Worm (Caenorhabditis elegans) whole organism, mixed stage, embryonic: ENCODE data around the gene R03D7.15.

ENCODE experiments used
- M03D4.4 ChIP-seq: sonication (generic microtip); optimal IDR thresholded peaks from 2 replicates; lab custom pipeline; 2017; ENCODE audit warnings: mild to moderate bottlenecking, missing genetic modification characterization, missing compliant biosample characterization
- bed-3 ChIP-seq: fragments of 200-800 bp; sonication (Bioruptor generic); optimal IDR thresholded peaks from 3 replicates; lab custom pipeline; 2018; ENCODE audit warnings: mild to moderate bottlenecking, missing genetic modification characterization, moderate library complexity, missing compliant biosample characterization
- blmp-1 ChIP-seq: fragments of 150-350 bp; optimal IDR thresholded peaks from 2 replicates; lab custom pipeline; 2014; ENCODE audit warnings: missing biosample characterization, missing genetic modification characterization
- ceh-43 ChIP-seq: fragments of 200-800 bp; sonication (Bioruptor generic); optimal IDR thresholded peaks from 2 replicates; lab custom pipeline; 2018; ENCODE audit warnings: mild to moderate bottlenecking, missing genetic modification characterization, moderate library complexity, missing compliant biosample characterization
- ceh-83 ChIP-seq: fragments of 200-800 bp; sonication (Bioruptor generic); optimal IDR thresholded peaks from 2 replicates; lab custom pipeline; 2018; ENCODE audit warnings: mild to moderate bottlenecking, missing genetic modification characterization, missing compliant biosample characterization
- ces-1 ChIP-seq: fragments of 150-350 bp; optimal IDR thresholded peaks from 2 replicates; lab custom pipeline; 2014; ENCODE audit warnings: missing biosample characterization, missing genetic modification reagents, missing genetic modification characterization
- cnd-1 ChIP-seq: fragments of 200-800 bp; sonication (Bioruptor generic); optimal IDR thresholded peaks from 2 replicates; lab custom pipeline; 2018; ENCODE audit warnings: mild to moderate bottlenecking, missing genetic modification characterization, missing compliant biosample characterization
- drap-1 ChIP-seq: fragments of 200-800 bp; sonication (Bioruptor generic); optimal IDR thresholded peaks from 3 replicates; lab custom pipeline; 2018; ENCODE audit warnings: mild to moderate bottlenecking, missing genetic modification characterization, missing compliant biosample characterization
- elt-1 ChIP-seq: sonication (generic microtip); optimal IDR thresholded peaks from 2 replicates; lab custom pipeline; 2017; ENCODE audit warnings: missing genetic modification characterization, mild to moderate bottlenecking, missing compliant biosample characterization, antibody characterized with exemption, moderate library complexity, borderline replicate concordance; ENCODE audit not compliant: insufficient read depth
- elt-3 ChIP-seq: fragments of 150-350 bp; optimal IDR thresholded peaks from 2 replicates; lab custom pipeline; 2014; ENCODE audit warnings: missing biosample characterization, missing genetic modification characterization
- flh-1 ChIP-seq: fragments of 200-800 bp; sonication (Bioruptor generic); optimal IDR thresholded peaks from 2 replicates; lab custom pipeline; 2018; ENCODE audit warnings: mild to moderate bottlenecking, missing genetic modification characterization, moderate library complexity, missing compliant biosample characterization
- ham-2 ChIP-seq: fragments of 200-800 bp; sonication (Bioruptor generic); optimal IDR thresholded peaks from 2 replicates; lab custom pipeline; 2018; ENCODE audit warnings: mild to moderate bottlenecking, missing genetic modification characterization, missing compliant biosample characterization
- hlh-1 ChIP-seq: fragments of 150-350 bp; optimal IDR thresholded peaks from 2 replicates; lab custom pipeline; 2014; ENCODE audit warnings: missing biosample characterization, missing genetic modification reagents, missing genetic modification characterization
- lin-13 ChIP-seq: fragments of 150-350 bp; optimal IDR thresholded peaks from 2 replicates; lab custom pipeline; 2014; ENCODE audit warnings: missing biosample characterization, missing genetic modification characterization
- lin-32 ChIP-seq: fragments of 200-800 bp; sonication (Bioruptor generic); optimal IDR thresholded peaks from 2 replicates; lab custom pipeline; 2018; ENCODE audit warnings: mild to moderate bottlenecking, missing genetic modification characterization, missing compliant biosample characterization
- mab-5 ChIP-seq: fragments of 150-350 bp; optimal IDR thresholded peaks from 2 replicates; lab custom pipeline; 2014; ENCODE audit warnings: missing biosample characterization, missing genetic modification characterization
- nhr-12 ChIP-seq: fragments of 150-350 bp; optimal IDR thresholded peaks from 2 replicates; lab custom pipeline; 2014; ENCODE audit warnings: missing biosample characterization, missing genetic modification characterization
- nhr-237 ChIP-seq: fragments of 150-350 bp; optimal IDR thresholded peaks from 2 replicates; lab custom pipeline; 2014; ENCODE audit warnings: missing biosample characterization, missing genetic modification characterization
- nhr-28 ChIP-seq: fragments of 150-350 bp; optimal IDR thresholded peaks from 2 replicates; lab custom pipeline; 2014; ENCODE audit warnings: missing biosample characterization, missing genetic modification characterization
- nhr-76 ChIP-seq: sonication (generic microtip); optimal IDR thresholded peaks from 2 replicates; lab custom pipeline; 2017; ENCODE audit warnings: missing biosample characterization, missing genetic modification characterization
- pha-4 ChIP-seq: fragments of 150-350 bp; optimal IDR thresholded peaks from 2 replicates; lab custom pipeline; 2018; ENCODE audit warnings: missing biosample characterization, missing genetic modification reagents, missing genetic modification characterization
- sem-2 ChIP-seq: fragments of 200-800 bp; sonication (Bioruptor generic); optimal IDR thresholded peaks from 2 replicates; lab custom pipeline; 2018; ENCODE audit warnings: mild to moderate bottlenecking, missing genetic modification characterization, missing compliant biosample characterization
- snpc-4 ChIP-seq: fragments of 150-350 bp; optimal IDR thresholded peaks from 2 replicates; lab custom pipeline; 2014; ENCODE audit warnings: missing biosample characterization, missing genetic modification characterization
- sptf-1 ChIP-seq: sonication (generic microtip); optimal IDR thresholded peaks from 2 replicates; lab custom pipeline; 2017; ENCODE audit warnings: mild to moderate bottlenecking, missing genetic modification characterization, moderate library complexity, missing compliant biosample characterization
- tbx-8 ChIP-seq: fragments of 200-800 bp; sonication (Bioruptor generic); optimal IDR thresholded peaks from 2 replicates; lab custom pipeline; 2018; ENCODE audit warnings: mild to moderate bottlenecking, missing genetic modification characterization, moderate library complexity, missing compliant biosample characterization
- unc-120 ChIP-seq: sonication (generic microtip); optimal IDR thresholded peaks from 2 replicates; lab custom pipeline; 2017; ENCODE audit warnings: missing genetic modification characterization, missing compliant biosample characterization; ENCODE audit not compliant: poor library complexity, severe bottlenecking
- unc-39 ChIP-seq: fragments of 150-350 bp; optimal IDR thresholded peaks from 2 replicates; lab custom pipeline; 2014; ENCODE audit warnings: missing biosample characterization, missing genetic modification characterization
- unc-62 ChIP-seq: fragments of 150-350 bp; optimal IDR thresholded peaks from 2 replicates; lab custom pipeline; 2014; ENCODE audit warnings: missing biosample characterization, missing genetic modification reagents, missing genetic modification characterization
- zip-8 ChIP-seq: fragments of 150-350 bp; optimal IDR thresholded peaks from 2 replicates; lab custom pipeline; 2014; ENCODE audit warnings: missing biosample characterization, missing genetic modification characterization
- ztf-11 ChIP-seq: fragments of 150-350 bp; optimal IDR thresholded peaks from 2 replicates; lab custom pipeline; 2014; ENCODE audit warnings: missing biosample characterization, missing genetic modification characterization

The R03D7.15 gene

DNA sequence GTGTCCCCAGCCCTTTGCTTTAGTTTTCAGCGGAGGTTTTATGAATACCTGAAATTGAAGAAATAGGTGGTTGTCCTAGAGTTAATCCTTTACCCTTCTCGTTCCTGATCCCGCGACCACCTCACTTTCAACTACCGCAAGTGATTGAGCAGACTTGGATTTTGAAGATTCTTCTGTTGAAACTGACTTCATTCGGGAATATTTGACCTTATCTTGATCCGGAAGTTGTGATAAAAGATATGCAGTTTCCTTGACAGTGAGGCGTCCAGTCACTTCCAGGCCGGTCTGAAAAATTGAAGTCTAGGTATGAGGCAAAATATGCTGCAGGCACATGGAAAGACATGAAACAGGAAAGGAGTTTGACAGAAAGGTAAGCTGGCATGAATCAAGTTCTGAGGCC is 13.1 kb downstream of the R03D7.15 start:
- TF ChIP-seq lin-13 (tag; lab: Kevin White, UChicago) (no peak), ceh-43 (no peak), hlh-1 (tag; lab: Kevin White, UChicago) (no peak), drap-1 (GFP tag; lab: Kevin White, UChicago) (no peak), bed-3 (GFP tag; lab: Kevin White, UChicago) (no peak), unc-120 (tag; lab: Kevin White, UChicago) (no peak), nhr-237 (tag; lab: Kevin White, UChicago) (no peak), ham-2 (no peak), zip-8 (tag; lab: Kevin White, UChicago) (no peak), tbx-8 (GFP tag; lab: Kevin White, UChicago) (no peak), sem-2 (GFP tag; lab: Kevin White, UChicago) (no peak), snpc-4 (tag; lab: Kevin White, UChicago) (no peak), nhr-76 (tag; lab: Kevin White, UChicago) (no peak), M03D4.4 (no peak), nhr-12 (tag; lab: Kevin White, UChicago) (no peak), sptf-1 (tag; lab: Kevin White, UChicago) (no peak), flh-1 (GFP tag; lab: Kevin White, UChicago) (no peak), lin-32 (no peak)

DNA sequence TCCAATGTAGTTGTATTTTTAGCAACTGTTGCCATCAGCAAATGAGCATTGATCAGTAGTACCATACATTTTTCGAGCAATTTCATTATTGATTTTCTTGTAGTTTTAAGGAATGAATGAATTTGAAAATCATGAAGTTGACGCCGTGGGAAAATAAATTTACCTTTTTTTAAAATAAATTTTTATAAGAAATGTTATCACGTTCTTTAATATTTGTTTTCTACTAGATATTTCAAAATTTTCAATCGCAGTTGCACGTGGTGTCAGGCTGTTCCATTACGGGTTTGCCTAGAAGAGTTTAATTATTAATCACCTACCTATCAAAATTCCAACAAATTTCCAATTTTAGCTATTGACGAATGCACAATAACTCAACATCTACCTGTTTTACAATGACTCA is 14.8 kb downstream of the R03D7.15 start, which contains the start of gene R03D7.8:
Gene R03D7.8 (minus strand): TSS at position 101 of the 400 bp plus-strand sequence.
- no peak for TF ChIP-seq lin-13 (tag; lab: Kevin White, UChicago)
- no peak for TF ChIP-seq ces-1
- no peak for TF ChIP-seq ceh-43
- no peak for TF ChIP-seq ceh-83 (GFP tag; lab: Kevin White, UChicago)
- TF ChIP-seq ham-2 = no peak
- no peak for TF ChIP-seq blmp-1 (tag; lab: Kevin White, UChicago)

- no peak for TF ChIP-seq sem-2 (GFP tag; lab: Kevin White, UChicago)
Measured at ce11 chrII:10959138-10959537, 17.1 kb downstream of the R03D7.15 start.

ce11 chrII:10959676-10960075 is 17.7 kb downstream of the R03D7.15 start:
- no peak for TF ChIP-seq nhr-28
- no peak for TF ChIP-seq elt-1 (tag; lab: Kevin White, UChicago)
- no peak for TF ChIP-seq nhr-76 (tag; lab: Kevin White, UChicago)
- no peak for TF ChIP-seq ceh-43
- TF ChIP-seq cnd-1 (tag; lab: Kevin White, UChicago) = no peak
- no peak for TF ChIP-seq nhr-12 (tag; lab: Kevin White, UChicago)
- peak; percentile 72 for TF ChIP-seq unc-62
- peak; percentile 76 for TF ChIP-seq zip-8 (tag; lab: Kevin White, UChicago)
- TF ChIP-seq lin-32 = no peak
- no peak for TF ChIP-seq ham-2
- TF ChIP-seq ces-1 = no peak
- no peak for TF ChIP-seq hlh-1 (tag; lab: Kevin White, UChicago)
- no peak for TF ChIP-seq M03D4.4
- peak; percentile 66 for TF ChIP-seq elt-3 (tag; lab: Kevin White, UChicago)

DNA sequence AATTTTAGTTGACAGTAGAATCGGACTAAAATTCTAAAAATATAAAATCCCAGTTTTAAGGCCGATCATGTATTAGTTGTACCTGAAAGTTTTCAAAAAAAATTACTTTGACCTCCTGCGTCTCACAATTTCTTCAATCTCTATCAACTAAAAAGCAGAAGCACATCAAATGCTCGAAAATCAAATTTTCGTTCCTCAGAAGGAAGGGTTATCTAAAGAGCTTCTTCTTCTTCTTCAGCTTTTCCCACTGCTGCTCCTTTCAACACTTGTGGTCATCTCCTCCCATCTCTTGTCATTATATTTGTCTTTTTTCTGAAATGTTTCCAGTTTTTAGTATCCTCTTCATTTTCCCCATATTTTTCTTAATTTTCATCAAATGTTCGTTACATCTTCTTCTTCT is 22.7 kb downstream of the R03D7.15 start:
- TF ChIP-seq ztf-11 (tag; lab: Kevin White, UChicago) = no peak
- peak; percentile 71 for TF ChIP-seq ces-1
- no peak for TF ChIP-seq pha-4
- TF ChIP-seq, all 35 proteins: peak for 1

- peak; percentile 50 for TF ChIP-seq ces-1
- no peak for TF ChIP-seq unc-39 (tag; lab: Kevin White, UChicago)
- TF ChIP-seq mab-5 (tag; lab: Kevin White, UChicago) = no peak
Measured at ce11 chrII:10970625-10971024, 28.6 kb downstream of the R03D7.15 start.
